Worm (Caenorhabditis elegans): Measurements from ENCODE around the gene F09F9.2.
A peak's percentile ranks its signal among the peaks of the same experiment; 100 is the strongest.

The F09F9.2 gene

ce11 chrX:4111416-4111815 lies at the start of gene F09F9.2:
TSS of gene F09F9.2 (minus strand) at chrX:4111440.
- TF ChIP-seq aly-1 (tag; optimal IDR thresholded peaks at IDR 0.05) = no peak

ce11 chrX:4159929-4160328 lies 48.7 kb upstream of the F09F9.2 start:
- TF ChIP-seq tbx-37 (GFP tag; conservative IDR thresholded peaks at IDR 0.05) (no peak), F13C5.2 (tag; optimal IDR thresholded peaks at IDR 0.05) (no peak), flt-1 (GFP tag; IDR thresholded peaks at IDR 0.05) (no peak), B0310.2 (tag; optimal IDR thresholded peaks at IDR 0.05) (no peak), ets-7 (tag; optimal IDR thresholded peaks at IDR 0.05) (no peak), tra-4 (tag; optimal IDR thresholded peaks at IDR 0.05) (no peak), hnd-1 (tag; optimal IDR thresholded peaks at IDR 0.05) (no peak), scrt-1 (GFP tag; IDR thresholded peaks at IDR 0.05) (no peak), ceh-13 (GFP tag; optimal IDR thresholded peaks at IDR 0.05) (no peak), ceh-36 (tag; optimal IDR thresholded peaks at IDR 0.05) (no peak), hmbx-1 (tag; optimal IDR thresholded peaks at IDR 0.05) (no peak), sea-1 (GFP tag; conservative IDR thresholded peaks at IDR 0.05) (no peak), hmg-4 (GFP tag; optimal IDR thresholded peaks at IDR 0.05) (no peak), tbx-11 (GFP tag; IDR thresholded peaks at IDR 0.05) (no peak), aly-1 (tag; optimal IDR thresholded peaks at IDR 0.05) (no peak)

- TF ChIP-seq aly-1 (tag; optimal IDR thresholded peaks at IDR 0.05) (no peak), flt-1 (GFP tag; IDR thresholded peaks at IDR 0.05) (no peak), sea-1 (GFP tag; conservative IDR thresholded peaks at IDR 0.05) (no peak), B0310.2 (tag; optimal IDR thresholded peaks at IDR 0.05) (no peak), tbx-37 (GFP tag; conservative IDR thresholded peaks at IDR 0.05) (no peak), hnd-1 (tag; optimal IDR thresholded peaks at IDR 0.05) (no peak), hmbx-1 (tag; optimal IDR thresholded peaks at IDR 0.05) (no peak), tbx-11 (GFP tag; IDR thresholded peaks at IDR 0.05) (no peak), F13C5.2 (tag; optimal IDR thresholded peaks at IDR 0.05) (no peak), ceh-13 (GFP tag; optimal IDR thresholded peaks at IDR 0.05) (no peak), scrt-1 (GFP tag; IDR thresholded peaks at IDR 0.05) (no peak)
These were observed 48.1 kb upstream of the F09F9.2 start for ce11 chrX:4159185-4159871.

- TF ChIP-seq F13C5.2 (tag; optimal IDR thresholded peaks at IDR 0.05) (peak; percentile 14), ets-7 (tag; optimal IDR thresholded peaks at IDR 0.05) (no peak), B0310.2 (tag; optimal IDR thresholded peaks at IDR 0.05) (no peak), scrt-1 (GFP tag; IDR thresholded peaks at IDR 0.05) (0 out of 2 replicates have a peak, but pooled peaks have one; percentile 53), hnd-1 (tag; optimal IDR thresholded peaks at IDR 0.05) (no peak), hmbx-1 (tag; optimal IDR thresholded peaks at IDR 0.05) (no peak), hmg-4 (GFP tag; optimal IDR thresholded peaks at IDR 0.05) (peak; percentile 78), flt-1 (GFP tag; IDR thresholded peaks at IDR 0.05) (no peak), pes-1 (GFP tag; IDR thresholded peaks at IDR 0.05) (no peak)
These were observed 46.7 kb upstream of the F09F9.2 start for ce11 chrX:4157896-4158295.

ce11 chrX:4154784-4155183 lies 43.5 kb upstream of the F09F9.2 start:
- TF ChIP-seq ceh-36 (tag; optimal IDR thresholded peaks at IDR 0.05) (no peak), flt-1 (GFP tag; IDR thresholded peaks at IDR 0.05) (no peak), tra-4 (tag; optimal IDR thresholded peaks at IDR 0.05) (no peak), hnd-1 (tag; optimal IDR thresholded peaks at IDR 0.05) (no peak), B0310.2 (tag; optimal IDR thresholded peaks at IDR 0.05) (no peak), aly-1 (tag; optimal IDR thresholded peaks at IDR 0.05) (no peak), pes-1 (GFP tag; IDR thresholded peaks at IDR 0.05) (no peak), ceh-13 (GFP tag; optimal IDR thresholded peaks at IDR 0.05) (no peak), hmg-4 (GFP tag; optimal IDR thresholded peaks at IDR 0.05) (no peak), scrt-1 (GFP tag; IDR thresholded peaks at IDR 0.05) (no peak)

ce11 chrX:4153343-4153742 lies 42.1 kb upstream of the F09F9.2 start, which contains the start of gene nck-1:
TSS of gene nck-1 (minus strand) at chrX:4153443.
- TF ChIP-seq aly-1 (tag; optimal IDR thresholded peaks at IDR 0.05) (no peak), ceh-36 (tag; optimal IDR thresholded peaks at IDR 0.05) (no peak), ama-1 (optimal IDR thresholded peaks at IDR 0.05) (no peak), tra-4 (tag; optimal IDR thresholded peaks at IDR 0.05) (no peak), ets-7 (tag; optimal IDR thresholded peaks at IDR 0.05) (no peak), hmbx-1 (tag; optimal IDR thresholded peaks at IDR 0.05) (no peak), flt-1 (GFP tag; IDR thresholded peaks at IDR 0.05) (no peak), sea-1 (GFP tag; conservative IDR thresholded peaks at IDR 0.05) (no peak), hnd-1 (tag; optimal IDR thresholded peaks at IDR 0.05) (no peak), ceh-13 (GFP tag; optimal IDR thresholded peaks at IDR 0.05) (no peak), hmg-4 (GFP tag; optimal IDR thresholded peaks at IDR 0.05) (no peak), tbx-37 (GFP tag; conservative IDR thresholded peaks at IDR 0.05) (no peak), F13C5.2 (tag; optimal IDR thresholded peaks at IDR 0.05) (no peak), tbx-11 (GFP tag; IDR thresholded peaks at IDR 0.05) (no peak), pes-1 (GFP tag; IDR thresholded peaks at IDR 0.05) (no peak), B0310.2 (tag; optimal IDR thresholded peaks at IDR 0.05) (no peak), scrt-1 (GFP tag; IDR thresholded peaks at IDR 0.05) (no peak)

- TF ChIP-seq B0310.2 (tag; optimal IDR thresholded peaks at IDR 0.05) (no peak), ceh-13 (GFP tag; optimal IDR thresholded peaks at IDR 0.05) (no peak)
These were observed 40.0 kb upstream of the F09F9.2 start for ce11 chrX:4151206-4151605.

- TF ChIP-seq flt-1 (GFP tag; IDR thresholded peaks at IDR 0.05) (no peak), hmg-4 (GFP tag; optimal IDR thresholded peaks at IDR 0.05) (no peak), tbx-11 (GFP tag; IDR thresholded peaks at IDR 0.05) (no peak), tra-4 (tag; optimal IDR thresholded peaks at IDR 0.05) (no peak), pes-1 (GFP tag; IDR thresholded peaks at IDR 0.05) (no peak), hnd-1 (tag; optimal IDR thresholded peaks at IDR 0.05) (no peak), ets-7 (tag; optimal IDR thresholded peaks at IDR 0.05) (no peak), tbx-37 (GFP tag; conservative IDR thresholded peaks at IDR 0.05) (no peak), ama-1 (optimal IDR thresholded peaks at IDR 0.05) (no peak), scrt-1 (GFP tag; IDR thresholded peaks at IDR 0.05) (no peak), sea-1 (GFP tag; conservative IDR thresholded peaks at IDR 0.05) (no peak)
These were observed 37.3 kb upstream of the F09F9.2 start for ce11 chrX:4148449-4149031.

Measured in whole organism, early embryonic.